Fruit fly (Drosophila melanogaster) whole organism, embryonic: ENCODE data around the gene CG14219.

ENCODE experiments used
- Ada2b ChIP-seq: fragments of 200-800 bp; sonication (Bioruptor generic); IDR thresholded peaks from 2 replicates; pipeline ENCODE4 v1.3.6; 2022; ENCODE audit warnings: missing biosample characterization, missing genetic modification characterization
- B-H1 ChIP-seq: fragments of 200-800 bp; sonication (Bioruptor generic); IDR thresholded peaks from 3 replicates; pipeline ENCODE4 v1.3.6; 2022; ENCODE audit warnings: missing biosample characterization, missing genetic modification characterization
- Bteb2 ChIP-seq: fragments of 200-800 bp; sonication (Bioruptor generic); optimal IDR thresholded peaks from 2 replicates; lab custom pipeline; 2016; ENCODE audit warnings: missing biosample characterization, missing genetic modification characterization
- CG10267 ChIP-seq: fragments of 200-800 bp; sonication (Bioruptor generic); optimal IDR thresholded peaks from 2 replicates; lab custom pipeline; 2018; ENCODE audit warnings: missing biosample characterization, mild to moderate bottlenecking, missing genetic modification characterization, moderate library complexity
- CG10462 ChIP-seq: fragments of 200-800 bp; sonication (Bioruptor generic); optimal IDR thresholded peaks from 2 replicates; lab custom pipeline; 2016; ENCODE audit warnings: missing biosample characterization, missing genetic modification characterization
- CG10565 ChIP-seq: fragments of 200-800 bp; sonication (Bioruptor generic); optimal IDR thresholded peaks from 3 replicates; lab custom pipeline; 2016; ENCODE audit warnings: missing biosample characterization, mild to moderate bottlenecking, missing genetic modification characterization
- CG10979 ChIP-seq: fragments of 200-800 bp; sonication (Bioruptor generic); optimal IDR thresholded peaks from 2 replicates; lab custom pipeline; 2018; ENCODE audit warnings: missing biosample characterization, mild to moderate bottlenecking, missing genetic modification characterization, moderate library complexity
- CG14014 ChIP-seq: fragments of 200-800 bp; sonication (Bioruptor generic); IDR thresholded peaks from 2 replicates; pipeline ENCODE4 v1.3.6; 2022; ENCODE audit warnings: missing biosample characterization, missing genetic modification characterization
- CG14441 ChIP-seq: fragments of 200-800 bp; sonication (Bioruptor generic); IDR thresholded peaks from 2 replicates; pipeline ENCODE4 v1.3.6; 2022; ENCODE audit warnings: missing biosample characterization, missing genetic modification characterization
- CG15601 ChIP-seq: fragments of 200-800 bp; sonication (Bioruptor generic); optimal IDR thresholded peaks from 3 replicates; lab custom pipeline; 2019; ENCODE audit warnings: missing biosample characterization, mild to moderate bottlenecking, missing genetic modification characterization, moderate library complexity
- CG1647 ChIP-seq: fragments of 200-800 bp; sonication (Bioruptor generic); optimal IDR thresholded peaks from 3 replicates; lab custom pipeline; 2016; ENCODE audit warnings: missing biosample characterization, missing genetic modification characterization
- CG17186 ChIP-seq: fragments of 200-800 bp; sonication (Bioruptor generic); optimal IDR thresholded peaks from 3 replicates; lab custom pipeline; 2017; ENCODE audit warnings: missing biosample characterization, missing genetic modification reagents, missing genetic modification characterization
- CG2120 ChIP-seq: fragments of 200-800 bp; sonication (Bioruptor generic); optimal IDR thresholded peaks from 3 replicates; lab custom pipeline; 2016; ENCODE audit warnings: missing biosample characterization, missing genetic modification characterization
- CG30020 ChIP-seq: fragments of 200-800 bp; optimal IDR thresholded peaks from 2 replicates; lab custom pipeline; 2019; ENCODE audit warnings: missing biosample characterization, mild to moderate bottlenecking, missing genetic modification characterization, moderate library complexity
- CG33213 ChIP-seq: fragments of 200-800 bp; sonication (Bioruptor generic); optimal IDR thresholded peaks from 3 replicates; lab custom pipeline; 2016; ENCODE audit warnings: missing biosample characterization, missing genetic modification characterization
- CG43689 ChIP-seq: fragments of 200-800 bp; sonication (Bioruptor generic); IDR thresholded peaks from 2 replicates; pipeline ENCODE4 v1.3.6; 2022; ENCODE audit warnings: missing biosample characterization, missing genetic modification characterization
- CG6254 ChIP-seq: fragments of 200-800 bp; sonication (Bioruptor generic); optimal IDR thresholded peaks from 3 replicates; lab custom pipeline; 2017; ENCODE audit warnings: mild to moderate bottlenecking, missing biosample characterization, missing genetic modification reagents, missing genetic modification characterization
- CG6654 ChIP-seq: fragments of 200-800 bp; sonication (Bioruptor generic); optimal IDR thresholded peaks from 2 replicates; lab custom pipeline; 2017; ENCODE audit warnings: missing biosample characterization, mild to moderate bottlenecking, missing genetic modification characterization
- CG7786 ChIP-seq: fragments of 200-800 bp; sonication (Bioruptor generic); optimal IDR thresholded peaks from 2 replicates; lab custom pipeline; 2016; ENCODE audit warnings: missing biosample characterization, missing genetic modification characterization
- CG7839 ChIP-seq: fragments of 200-800 bp; sonication (Bioruptor generic); optimal IDR thresholded peaks from 3 replicates; lab custom pipeline; 2018; ENCODE audit warnings: missing biosample characterization, mild to moderate bottlenecking, missing genetic modification characterization, moderate library complexity
- CG9215 ChIP-seq: fragments of 200-800 bp; sonication (Bioruptor generic); IDR thresholded peaks from 2 replicates; pipeline ENCODE4 v1.3.6; 2022; ENCODE audit warnings: missing biosample characterization, missing genetic modification characterization
- Chrac-16 ChIP-seq: fragments of 200-800 bp; sonication (Bioruptor generic); optimal IDR thresholded peaks from 3 replicates; lab custom pipeline; 2016; ENCODE audit warnings: missing biosample characterization, missing genetic modification characterization
- D19A ChIP-seq: fragments of 200-800 bp; optimal IDR thresholded peaks from 3 replicates; lab custom pipeline; 2019; ENCODE audit warnings: missing biosample characterization, mild to moderate bottlenecking, missing genetic modification characterization, moderate library complexity
- Deaf1 ChIP-seq: fragments of 200-800 bp; optimal IDR thresholded peaks from 3 replicates; lab custom pipeline; 2019; ENCODE audit warnings: missing biosample characterization, mild to moderate bottlenecking, missing genetic modification characterization, moderate library complexity
- Dref ChIP-seq: fragments of 200-800 bp; sonication (Bioruptor generic); IDR thresholded peaks from 2 replicates; pipeline ENCODE4 v1.3.6; 2022; ENCODE audit warnings: missing biosample characterization, missing genetic modification characterization
- H2.0 ChIP-seq: fragments of 200-800 bp; sonication (Bioruptor generic); IDR thresholded peaks from 2 replicates; pipeline ENCODE4 v1.3.6; 2022; ENCODE audit warnings: missing biosample characterization, missing genetic modification characterization
- HLH4C ChIP-seq: fragments of 200-800 bp; sonication (Bioruptor generic); IDR thresholded peaks from 3 replicates; pipeline ENCODE4 v1.3.6; 2022; ENCODE audit warnings: missing biosample characterization, missing genetic modification characterization; ENCODE audit not compliant: partially characterized antibody
- Hand ChIP-seq: fragments of 200-800 bp; sonication (Bioruptor generic); optimal IDR thresholded peaks from 2 replicates; lab custom pipeline; 2017; ENCODE audit warnings: mild to moderate bottlenecking, missing biosample characterization, missing genetic modification reagents, missing genetic modification characterization
- Lhr ChIP-seq: fragments of 200-800 bp; sonication (Bioruptor generic); optimal IDR thresholded peaks from 3 replicates; lab custom pipeline; 2017; ENCODE audit warnings: mild to moderate bottlenecking, missing biosample characterization, missing genetic modification reagents, missing genetic modification characterization
- MESR4 ChIP-seq: fragments of 200-800 bp; sonication (Bioruptor generic); optimal IDR thresholded peaks from 2 replicates; lab custom pipeline; 2018; ENCODE audit warnings: missing biosample characterization, mild to moderate bottlenecking, missing genetic modification characterization, moderate library complexity
- Sin3A ChIP-seq: fragments of >200 bp; optimal IDR thresholded peaks from 2 replicates; lab custom pipeline; 2018
- Vsx1 ChIP-seq: fragments of 200-800 bp; sonication (Bioruptor generic); optimal IDR thresholded peaks from 2 replicates; lab custom pipeline; 2017; ENCODE audit warnings: missing biosample characterization, mild to moderate bottlenecking, missing genetic modification characterization, missing genetic modification reagents
- Xbp1 ChIP-seq: fragments of 200-800 bp; sonication (Bioruptor generic); optimal IDR thresholded peaks from 3 replicates; lab custom pipeline; 2016; ENCODE audit warnings: missing biosample characterization, mild to moderate bottlenecking, missing genetic modification characterization
- Xrp1 ChIP-seq: fragments of 200-800 bp; sonication (Bioruptor generic); IDR thresholded peaks from 2 replicates; pipeline ENCODE4 v1.3.6; 2022; ENCODE audit warnings: missing biosample characterization, missing genetic modification characterization
- ap ChIP-seq: fragments of 200-800 bp; sonication (Bioruptor generic); IDR thresholded peaks from 2 replicates; pipeline ENCODE4 v1.3.6; 2022; ENCODE audit warnings: missing biosample characterization, missing genetic modification characterization
- ara ChIP-seq: fragments of 200-800 bp; sonication (Bioruptor generic); IDR thresholded peaks from 2 replicates; pipeline ENCODE4 v1.3.6; 2022; ENCODE audit warnings: missing biosample characterization, missing genetic modification characterization
- fd96Cb ChIP-seq: fragments of 200-800 bp; sonication (Bioruptor generic); optimal IDR thresholded peaks from 2 replicates; lab custom pipeline; 2018; ENCODE audit warnings: missing biosample characterization, mild to moderate bottlenecking, missing genetic modification characterization, moderate library complexity
- gcm2 ChIP-seq: fragments of 200-800 bp; sonication (Bioruptor generic); optimal IDR thresholded peaks from 2 replicates; lab custom pipeline; 2016; ENCODE audit warnings: missing biosample characterization, missing genetic modification characterization
- gsb ChIP-seq: fragments of 200-800 bp; sonication (Bioruptor generic); IDR thresholded peaks from 2 replicates; pipeline ENCODE4 v1.3.6; 2022; ENCODE audit warnings: missing biosample characterization, missing genetic modification characterization
- hth ChIP-seq: fragments of >200 bp; optimal IDR thresholded peaks from 2 replicates; lab custom pipeline; 2017; ENCODE audit warnings: inconsistent platforms
- lab ChIP-seq: fragments of 200-800 bp; sonication (Bioruptor generic); optimal IDR thresholded peaks from 3 replicates; lab custom pipeline; 2017; ENCODE audit warnings: missing biosample characterization, missing genetic modification characterization, mild to moderate bottlenecking, moderate library complexity, missing genetic modification reagents
- oc ChIP-seq: fragments of 200-800 bp; sonication (Bioruptor generic); optimal IDR thresholded peaks from 2 replicates; lab custom pipeline; 2018; ENCODE audit warnings: missing biosample characterization, mild to moderate bottlenecking, missing genetic modification characterization, moderate library complexity
- onecut ChIP-seq: fragments of 200-800 bp; sonication (Bioruptor generic); IDR thresholded peaks from 2 replicates; pipeline ENCODE4 v1.3.6; 2022; ENCODE audit warnings: missing biosample characterization, missing genetic modification characterization
- sens ChIP-seq: fragments of 200-800 bp; sonication (Bioruptor generic); peaks from one replicate; lab custom pipeline; 2016; ENCODE audit warnings: missing biosample characterization, missing genetic modification characterization
- tap ChIP-seq: fragments of 200-800 bp; optimal IDR thresholded peaks from 3 replicates; lab custom pipeline; 2019; ENCODE audit warnings: missing biosample characterization, mild to moderate bottlenecking, missing genetic modification characterization, moderate library complexity
- tll ChIP-seq, 2 experiments: fragments of 200-800 bp in 1 of 2; fragments of >200 bp in 1 of 2; sonication (Bioruptor generic) in 1 of 2; optimal IDR thresholded peaks; 2 replicates each; lab custom pipeline; 2017 to 2019; ENCODE audit warnings: missing biosample characterization in 2 of 2, missing genetic modification characterization in 2 of 2, mild to moderate bottlenecking in 1 of 2, moderate library complexity in 1 of 2
- vnd ChIP-seq: fragments of 200-800 bp; sonication (Bioruptor generic); IDR thresholded peaks from 3 replicates; pipeline ENCODE4 v1.3.6; 2022; ENCODE audit warnings: missing biosample characterization, missing genetic modification characterization; ENCODE audit not compliant: partially characterized antibody

Gene CG14219

DNA sequence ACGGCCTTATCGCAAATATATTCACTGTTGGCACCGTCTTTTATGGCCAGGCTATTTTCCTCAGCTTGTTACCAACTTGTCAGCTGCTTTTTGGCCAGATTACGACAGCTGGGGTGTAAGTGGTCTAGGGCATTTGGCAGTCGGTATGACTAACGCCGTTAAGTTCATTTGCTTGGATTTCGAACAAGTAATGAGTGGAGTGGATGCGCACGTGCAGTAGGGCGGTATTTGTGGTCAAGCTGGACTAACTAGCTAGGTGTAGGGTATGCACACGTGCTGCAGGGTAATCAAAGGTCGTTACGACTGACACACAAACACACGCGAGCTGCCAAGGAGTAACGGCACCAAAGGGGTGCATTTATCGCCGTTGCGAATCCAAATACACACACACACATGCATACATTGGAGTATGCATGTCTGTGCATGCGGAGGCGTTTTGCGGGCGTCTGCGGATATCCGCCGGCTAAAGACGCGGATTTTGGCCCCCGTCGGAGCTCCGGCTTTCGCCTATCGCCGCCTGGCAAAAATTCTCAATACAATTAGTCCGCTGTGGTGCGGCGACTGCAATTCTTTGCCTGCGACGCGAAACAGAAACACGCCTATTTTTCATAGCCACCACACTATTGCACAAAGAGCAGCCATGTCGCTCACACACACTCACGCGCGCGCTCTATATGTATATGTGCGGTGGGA is 11.9 kb downstream of the CG14219 start (continued):
- TF ChIP-seq sens (GFP tag; lab: Kevin White, UChicago) (no peak), ara (GFP tag; lab: Robert Waterston, UW) (no peak), Deaf1 (tag; lab: Kevin White, UChicago) (no peak), HLH4C (no peak), gcm2 (GFP tag; lab: Kevin White, UChicago) (no peak), Dref (GFP tag; lab: Robert Waterston, UW) (no peak), tap (tag; lab: Kevin White, UChicago) (no peak), onecut (GFP tag; lab: Robert Waterston, UW) (no peak), CG17186 (GFP tag; lab: Kevin White, UChicago) (no peak), Xbp1 (GFP tag; lab: Kevin White, UChicago) (no peak), D19A (peak; percentile 54), fd96Cb (tag; lab: Kevin White, UChicago) (no peak), CG10979 (tag; lab: Kevin White, UChicago) (no peak), CG30020 (tag; lab: Kevin White, UChicago) (no peak), Ada2b (no peak), CG1647 (GFP tag; lab: Kevin White, UChicago) (no peak), CG6654 (GFP tag; lab: Kevin White, UChicago) (no peak), Vsx1 (no peak), Sin3A (no peak), CG10565 (GFP tag; lab: Kevin White, UChicago) (no peak)

DNA sequence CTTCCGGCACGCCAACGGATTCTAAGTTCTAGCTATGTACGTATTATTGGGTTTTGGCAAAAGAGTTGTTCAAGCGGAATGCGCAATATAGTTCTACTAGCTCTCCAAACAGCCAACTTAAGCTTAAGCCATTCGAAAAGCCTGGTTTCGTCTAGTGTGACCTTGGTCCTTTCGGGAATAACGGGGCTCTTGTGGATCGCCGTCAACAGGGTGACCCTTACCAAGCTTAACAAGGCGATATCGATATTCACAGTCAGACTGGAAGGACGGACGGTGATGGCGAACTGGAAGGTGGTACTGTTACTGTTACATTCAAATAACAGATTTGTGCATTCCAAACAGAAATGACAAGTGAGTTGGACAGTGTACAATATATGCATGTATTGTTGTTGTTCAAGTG is 16.3 kb downstream of the CG14219 start:
- TF ChIP-seq CG15601 (tag; lab: Kevin White, UChicago) = no peak
- no peak for TF ChIP-seq CG10267 (tag; lab: Kevin White, UChicago)
- no peak for TF ChIP-seq lab (GFP tag; lab: Kevin White, UChicago)
- peak; percentile 73 for TF ChIP-seq CG6254 (GFP tag; lab: Kevin White, UChicago)

DNA sequence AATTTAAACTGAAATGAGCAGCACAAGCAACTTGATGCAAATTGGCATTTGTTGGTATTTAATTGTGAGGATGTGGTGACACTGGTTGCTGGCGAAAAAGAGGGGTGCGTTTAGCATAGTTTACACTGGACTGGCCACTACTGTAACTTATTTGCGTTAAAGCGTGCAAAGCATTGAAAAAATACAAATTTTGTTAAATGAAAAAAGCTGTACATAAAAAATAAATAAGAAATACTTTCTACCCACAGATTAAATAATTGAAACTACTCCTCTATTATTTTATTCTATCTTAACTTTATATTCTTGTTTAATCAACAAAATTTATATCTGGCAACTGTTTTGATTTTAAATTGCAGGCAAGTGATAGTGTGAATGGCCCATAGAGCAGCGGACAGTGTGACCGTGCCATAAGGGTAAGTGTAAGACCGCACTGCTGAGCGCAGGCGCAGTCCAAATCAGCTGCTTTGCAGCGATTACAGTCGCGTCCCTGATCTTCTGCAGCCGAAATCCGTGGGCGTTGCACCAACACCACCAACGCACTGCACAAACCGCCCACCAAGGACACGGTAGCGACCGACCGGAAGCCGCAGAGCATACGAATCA is 24.2 kb downstream of the CG14219 start, which contains the start of the genes Grip84 and car:
Gene Grip84, minus strand, starts transcription at position 51 of the 603 bp plus-strand sequence.
Gene car, plus strand, starts transcription at position 306 of the 603 bp plus-strand sequence.
- TF ChIP-seq B-H1 (GFP tag; lab: Robert Waterston, UW) (no peak), ap (peak; percentile 14; the same call in 1 of the 2 replicates), Bteb2 (GFP tag; lab: Kevin White, UChicago) (no peak), CG43689 (GFP tag; lab: Robert Waterston, UW) (peak; percentile 38; the same call in 1 of the 2 replicates), Xrp1 (peak; percentile 66), CG10462 (GFP tag; lab: Kevin White, UChicago) (peak; percentile 3), Lhr (peak; percentile 59), CG7786 (GFP tag; lab: Kevin White, UChicago) (no peak), oc (tag; lab: Kevin White, UChicago) (no peak), gsb (GFP tag; lab: Robert Waterston, UW) (no peak), vnd (GFP tag; lab: Robert Waterston, UW) (no peak), CG2120 (GFP tag; lab: Kevin White, UChicago) (peak; percentile 80), HLH4C (no peak), MESR4 (GFP tag; lab: Kevin White, UChicago) (peak; percentile 56), CG7839 (no peak), CG14014 (GFP tag; lab: Robert Waterston, UW) (peak; percentile 60), Chrac-16 (GFP tag; lab: Kevin White, UChicago) (peak; percentile 67), Hand (GFP tag; lab: Kevin White, UChicago) (no peak), CG33213 (GFP tag; lab: Kevin White, UChicago) (no peak), CG14441 (GFP tag; lab: Robert Waterston, UW) (peak; percentile 67), CG9215 (GFP tag; lab: Robert Waterston, UW) (peak; percentile 77; the same call in 1 of the 2 replicates), tll (GFP tag; optimal IDR thresholded peaks at IDR 0.05; lab: Kevin White, UChicago) (peak; percentile 8 to 89), H2.0 (GFP tag; lab: Robert Waterston, UW) (peak; percentile 23; the same call in 1 of the 2 replicates), hth (lab: Kevin White, UChicago) (no peak)
